Worm (Caenorhabditis elegans) whole organism, L1 larva: ENCODE measurements around the gene F46G11.6.
A peak's percentile ranks its signal among the peaks of the same experiment; 100 is the strongest.

ENCODE experiments used
- Y116A8C.19 ChIP-seq: sonication (generic microtip); optimal IDR thresholded peaks from 2 replicates; lab custom pipeline; 2016; ENCODE audit warnings: missing compliant biosample characterization, missing genetic modification characterization, borderline replicate concordance
- aha-1 ChIP-seq: fragments of 150-350 bp; optimal IDR thresholded peaks from 2 replicates; lab custom pipeline; 2014; ENCODE audit warnings: missing biosample characterization, missing genetic modification characterization
- ama-1 ChIP-seq: fragments of 150-350 bp; optimal IDR thresholded peaks from 2 replicates; lab custom pipeline; 2014
- blmp-1 ChIP-seq: fragments of 150-350 bp; optimal IDR thresholded peaks from 2 replicates; lab custom pipeline; 2014; ENCODE audit warnings: missing biosample characterization, missing genetic modification characterization
- ceh-63 ChIP-seq: fragments of 200-800 bp; sonication (Bioruptor generic); optimal IDR thresholded peaks from 2 replicates; lab custom pipeline; 2018; ENCODE audit warnings: mild to moderate bottlenecking, missing genetic modification characterization, missing compliant biosample characterization
- ceh-8 ChIP-seq: fragments of 200-800 bp; sonication (Bioruptor generic); optimal IDR thresholded peaks from 2 replicates; lab custom pipeline; 2018; ENCODE audit warnings: mild to moderate bottlenecking, missing genetic modification characterization, moderate library complexity, missing compliant biosample characterization
- ceh-90 ChIP-seq: sonication (generic microtip); optimal IDR thresholded peaks from 2 replicates; lab custom pipeline; 2016; ENCODE audit warnings: missing genetic modification characterization, missing compliant biosample characterization
- ces-1 ChIP-seq: fragments of 150-350 bp; optimal IDR thresholded peaks from 2 replicates; lab custom pipeline; 2014; ENCODE audit warnings: missing biosample characterization, missing genetic modification reagents, missing genetic modification characterization
- dsc-1 ChIP-seq: sonication (generic microtip); optimal IDR thresholded peaks from 2 replicates; lab custom pipeline; 2016; ENCODE audit warnings: mild to moderate bottlenecking, missing genetic modification characterization, missing compliant biosample characterization
- efl-1 ChIP-seq, 4 experiments: fragments of 150-350 bp; optimal IDR thresholded peaks in 3 of 4; peaks in 1 of 4; 1 replicate in 1 of 4; 2 replicates in 3 of 4; lab custom pipeline; 2014; ENCODE audit warnings: missing biosample characterization in 2 of 4, missing genetic modification characterization in 2 of 4, missing genetic modification reagents in 2 of 4
- efl-3 ChIP-seq: fragments of 200-800 bp; sonication (Bioruptor generic); optimal IDR thresholded peaks from 2 replicates; lab custom pipeline; 2018; ENCODE audit warnings: mild to moderate bottlenecking, missing genetic modification characterization, missing compliant biosample characterization
- egl-27 ChIP-seq, 2 experiments: fragments of 150-350 bp in 1 of 2; sonication (generic microtip); optimal IDR thresholded peaks; 3 replicates each; lab custom pipeline; 2017 to 2018; ENCODE audit warnings: missing biosample characterization in 2 of 2, missing genetic modification characterization in 2 of 2, missing genetic modification reagents in 2 of 2
- elt-3 ChIP-seq, 6 experiments: fragments of 150-350 bp in 1 of 6; sonication (generic microtip); optimal IDR thresholded peaks; 2 replicates each; lab custom pipeline; 2017 to 2018; ENCODE audit warnings: missing biosample characterization in 6 of 6, missing genetic modification characterization in 6 of 6, inconsistent platforms in 1 of 6
- fkh-8 ChIP-seq: sonication (generic microtip); optimal IDR thresholded peaks from 2 replicates; lab custom pipeline; 2016; ENCODE audit warnings: mild to moderate bottlenecking, missing genetic modification characterization, missing compliant biosample characterization
- fos-1 ChIP-seq: fragments of 150-350 bp; optimal IDR thresholded peaks from 2 replicates; lab custom pipeline; 2014; ENCODE audit warnings: missing biosample characterization, missing genetic modification characterization
- hlh-17 ChIP-seq: fragments of 200-800 bp; sonication (Bioruptor generic); optimal IDR thresholded peaks from 2 replicates; lab custom pipeline; 2018; ENCODE audit warnings: missing genetic modification characterization, mild to moderate bottlenecking, missing compliant biosample characterization, moderate library complexity, borderline replicate concordance
- hlh-4 ChIP-seq: sonication (generic microtip); optimal IDR thresholded peaks from 2 replicates; lab custom pipeline; 2016; ENCODE audit warnings: mild to moderate bottlenecking, missing genetic modification characterization, missing compliant biosample characterization
- irx-1 ChIP-seq: sonication (generic microtip); optimal IDR thresholded peaks from 2 replicates; lab custom pipeline; 2016; ENCODE audit warnings: missing genetic modification characterization, missing compliant biosample characterization
- isw-1 ChIP-seq: fragments of 200-800 bp; sonication (Bioruptor generic); IDR thresholded peaks from 2 replicates; pipeline ENCODE4 v1.3.6; 2022; ENCODE audit warnings: missing genetic modification characterization, missing compliant biosample characterization
- jun-1 ChIP-seq: fragments of 150-350 bp; optimal IDR thresholded peaks from 2 replicates; lab custom pipeline; 2014; ENCODE audit warnings: missing biosample characterization, missing genetic modification reagents, missing genetic modification characterization
- lin-14 ChIP-seq: fragments of 200-800 bp; sonication (Bioruptor generic); optimal IDR thresholded peaks from 2 replicates; lab custom pipeline; 2018; ENCODE audit warnings: mild to moderate bottlenecking, missing genetic modification characterization, moderate library complexity, missing compliant biosample characterization
- lin-39 ChIP-seq: fragments of 150-350 bp; optimal IDR thresholded peaks from 2 replicates; lab custom pipeline; 2014; ENCODE audit warnings: missing biosample characterization, missing genetic modification reagents, missing genetic modification characterization
- lir-3 ChIP-seq: sonication (generic microtip); optimal IDR thresholded peaks from 2 replicates; lab custom pipeline; 2016; ENCODE audit warnings: mild to moderate bottlenecking, missing genetic modification characterization, moderate library complexity, missing compliant biosample characterization; ENCODE audit not compliant: poor library complexity
- mef-2 ChIP-seq: fragments of 150-350 bp; optimal IDR thresholded peaks from 2 replicates; lab custom pipeline; 2014; ENCODE audit warnings: missing biosample characterization, missing genetic modification characterization
- mep-1 ChIP-seq: fragments of 150-350 bp; optimal IDR thresholded peaks from 2 replicates; lab custom pipeline; 2014; ENCODE audit warnings: missing biosample characterization, missing genetic modification characterization
- nhr-11 ChIP-seq: fragments of 150-350 bp; optimal IDR thresholded peaks from 2 replicates; lab custom pipeline; 2014; ENCODE audit warnings: missing biosample characterization, missing genetic modification characterization
- nhr-19 ChIP-seq: fragments of 200-800 bp; sonication (Bioruptor generic); conservative IDR thresholded peaks from 2 replicates; pipeline ENCODE4 v1.3.6; 2022; ENCODE audit warnings: missing genetic modification characterization, missing compliant biosample characterization
- nhr-20 ChIP-seq: sonication (generic microtip); optimal IDR thresholded peaks from 2 replicates; lab custom pipeline; 2016; ENCODE audit warnings: mild to moderate bottlenecking, missing genetic modification characterization, missing compliant biosample characterization
- nhr-237 ChIP-seq: fragments of 150-350 bp; optimal IDR thresholded peaks from 2 replicates; lab custom pipeline; 2014; ENCODE audit warnings: missing biosample characterization, missing genetic modification characterization
- nhr-47 ChIP-seq: sonication (generic microtip); optimal IDR thresholded peaks from 2 replicates; lab custom pipeline; 2016; ENCODE audit warnings: mild to moderate bottlenecking, missing genetic modification characterization, moderate library complexity, missing compliant biosample characterization
- nhr-71 ChIP-seq: sonication (generic microtip); optimal IDR thresholded peaks from 2 replicates; lab custom pipeline; 2016; ENCODE audit warnings: mild to moderate bottlenecking, missing genetic modification characterization, moderate library complexity, missing compliant biosample characterization
- rnt-1 ChIP-seq: sonication (generic microtip); optimal IDR thresholded peaks from 2 replicates; lab custom pipeline; 2016; ENCODE audit warnings: mild to moderate bottlenecking, missing genetic modification characterization, moderate library complexity, missing compliant biosample characterization
- swsn-7 ChIP-seq: sonication (generic microtip); optimal IDR thresholded peaks from 2 replicates; lab custom pipeline; 2016; ENCODE audit warnings: missing genetic modification characterization, missing compliant biosample characterization
- vab-15 ChIP-seq: sonication (generic microtip); optimal IDR thresholded peaks from 2 replicates; lab custom pipeline; 2017; ENCODE audit warnings: missing genotype, mild to moderate bottlenecking, missing genetic modification characterization, missing compliant biosample characterization
- xbp-1 ChIP-seq: sonication (generic microtip); optimal IDR thresholded peaks from 2 replicates; lab custom pipeline; 2016; ENCODE audit warnings: missing genetic modification characterization, missing compliant biosample characterization
- zag-1 ChIP-seq: fragments of 150-350 bp; optimal IDR thresholded peaks from 2 replicates; lab custom pipeline; 2014; ENCODE audit warnings: missing biosample characterization, missing genetic modification characterization
- ztf-11 ChIP-seq, 2 experiments: sonication (generic microtip); optimal IDR thresholded peaks; 2 replicates each; lab custom pipeline; 2016 to 2017; ENCODE audit warnings: missing genetic modification characterization in 2 of 2, missing biosample characterization in 1 of 2, missing compliant biosample characterization in 1 of 2
- ztf-4 ChIP-seq: fragments of 150-350 bp; optimal IDR thresholded peaks from 2 replicates; lab custom pipeline; 2014; ENCODE audit warnings: missing biosample characterization, missing genetic modification characterization

F46G11.6 gene

DNA sequence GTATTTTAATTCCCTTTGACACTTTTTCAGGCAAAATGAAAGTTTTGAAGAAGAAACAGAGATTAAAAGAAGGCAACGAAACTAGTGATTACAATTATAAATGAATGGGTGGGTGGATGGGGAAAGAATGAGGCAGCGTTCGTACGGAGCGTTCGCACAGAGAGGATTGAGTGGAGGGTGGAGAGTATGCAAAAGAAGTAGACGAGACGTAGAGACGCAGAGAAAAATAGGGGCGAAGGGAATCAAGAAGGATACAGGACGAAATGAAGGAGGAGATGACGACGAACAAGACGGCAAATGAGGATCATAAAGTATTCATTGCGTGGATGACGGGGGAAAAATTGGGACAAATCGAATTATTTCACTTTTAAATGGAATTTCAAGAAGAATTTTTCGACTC is 21.6 kb upstream of the F46G11.6 start:
- no peak for TF ChIP-seq swsn-7
- TF ChIP-seq mep-1 (tag; lab: Kevin White, UChicago) = peak; percentile 49
- TF ChIP-seq xbp-1 (tag; lab: Kevin White, UChicago) = no peak
- no peak for TF ChIP-seq lin-39 (tag; lab: Kevin White, UChicago)
- TF ChIP-seq nhr-11 (tag; lab: Kevin White, UChicago) = no peak
- no peak for TF ChIP-seq ces-1 (GFP tag; lab: Kevin White, UChicago)
- TF ChIP-seq hlh-4 (tag; lab: Kevin White, UChicago) = no peak
- no peak for TF ChIP-seq egl-27 (tag; optimal IDR thresholded peaks at IDR 0.05; lab: Kevin White, UChicago)
- TF ChIP-seq lin-14 = peak; percentile 49
- peak; percentile 18 for TF ChIP-seq blmp-1 (tag; lab: Kevin White, UChicago)
- TF ChIP-seq jun-1 (tag; lab: Kevin White, UChicago) = no peak
- no peak for TF ChIP-seq ama-1 (lab: Kevin White, UChicago)
- no peak for TF ChIP-seq ceh-8 (GFP tag; lab: Kevin White, UChicago)
- TF ChIP-seq Y116A8C.19 = no peak
- no peak for TF ChIP-seq mef-2
- TF ChIP-seq vab-15 (tag; lab: Kevin White, UChicago) = no peak
- TF ChIP-seq dsc-1 (tag; lab: Kevin White, UChicago) = peak; percentile 53

DNA sequence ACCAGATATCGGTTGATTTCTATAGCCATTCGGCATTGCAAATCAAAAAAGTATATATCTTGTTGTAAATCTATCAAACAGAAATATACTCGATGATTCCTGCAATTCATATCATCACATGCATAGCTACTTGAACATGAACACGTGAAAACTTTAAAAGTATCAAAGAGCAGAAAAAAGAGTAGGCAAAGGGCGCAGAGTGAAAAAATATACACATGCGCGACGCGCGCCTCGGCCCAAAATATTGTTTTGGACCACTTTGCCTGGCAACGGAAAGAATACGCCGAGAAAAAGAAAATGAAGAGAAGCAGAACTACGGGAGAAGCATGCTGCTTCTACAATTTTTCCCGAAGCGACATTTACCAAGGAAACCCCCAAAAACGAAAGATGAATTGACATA is 15.6 kb upstream of the F46G11.6 start, which contains the start of gene C54H2.4:
Gene C54H2.4, minus strand, starts transcription at position 101 of the 400 bp plus-strand sequence.
- no peak for TF ChIP-seq rnt-1 (tag; lab: Kevin White, UChicago)
- TF ChIP-seq nhr-20 (tag; lab: Kevin White, UChicago) = no peak
- no peak for TF ChIP-seq nhr-11 (tag; lab: Kevin White, UChicago)
- peak; percentile 7 for TF ChIP-seq fkh-8 (tag; lab: Kevin White, UChicago)
- TF ChIP-seq hlh-4 (tag; lab: Kevin White, UChicago) = no peak

DNA sequence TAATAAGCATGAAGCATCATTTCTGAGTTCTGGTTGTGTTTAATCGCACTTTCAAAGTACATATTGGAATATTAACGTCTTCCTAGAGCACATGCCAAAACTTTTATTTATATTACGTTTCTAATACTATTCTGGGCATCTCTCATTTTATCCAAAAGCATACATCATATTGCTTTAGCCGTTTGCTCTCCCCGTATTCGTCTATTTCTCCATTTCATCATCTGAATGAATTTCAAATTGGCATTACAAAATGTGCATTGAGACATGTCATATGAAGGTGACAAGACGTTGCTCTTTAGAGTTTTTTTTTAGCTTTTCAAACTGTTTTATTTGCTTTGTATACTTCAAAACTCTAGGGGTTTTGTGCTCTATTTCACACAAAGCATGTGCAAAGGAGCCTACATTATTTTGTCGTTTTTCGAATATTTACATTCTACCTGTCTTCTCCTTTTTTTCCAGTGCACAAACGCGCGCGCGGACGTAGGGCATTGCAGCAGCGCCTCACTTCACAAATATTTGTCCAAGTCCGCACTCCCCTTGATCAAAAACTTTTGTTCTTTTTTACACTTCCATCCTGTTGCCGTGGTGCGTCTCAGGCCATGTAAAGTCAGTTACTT is 13.6 kb upstream of the F46G11.6 start:
- TF ChIP-seq ztf-11 (tag; optimal IDR thresholded peaks at IDR 0.05; lab: Kevin White, UChicago) (no peak), jun-1 (tag; lab: Kevin White, UChicago) (peak; percentile 19), ceh-63 (peak; percentile 70)

DNA sequence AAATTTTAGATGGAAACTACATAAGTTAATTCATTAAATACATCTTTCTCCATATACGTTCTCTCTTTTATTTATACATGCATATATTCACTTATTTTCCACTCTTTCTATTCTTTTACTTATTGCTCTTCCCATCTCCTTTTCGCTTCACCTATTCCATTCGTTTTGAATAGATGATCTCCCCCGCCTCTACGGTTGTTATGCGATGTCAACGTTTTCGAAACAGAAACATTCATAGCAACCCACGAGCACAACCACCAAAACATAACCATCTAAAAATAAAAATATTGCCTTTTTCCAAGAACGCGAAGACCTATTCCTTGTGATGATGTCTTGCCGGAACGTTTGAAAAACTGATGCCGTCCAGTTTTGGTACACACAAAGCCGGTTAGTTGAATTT is 12.8 kb upstream of the F46G11.6 start, which contains the start of gene sym-3:
Gene sym-3, plus strand, starts transcription at position 301 of the 400 bp plus-strand sequence.
- TF ChIP-seq nhr-20 (tag; lab: Kevin White, UChicago) = no peak
- TF ChIP-seq aha-1 (tag; lab: Kevin White, UChicago) = no peak
- no peak for TF ChIP-seq fkh-8 (tag; lab: Kevin White, UChicago)
- TF ChIP-seq isw-1 (GFP tag; lab: Robert Waterston, UW) = no peak
- no peak for TF ChIP-seq ztf-4
- TF ChIP-seq irx-1 (tag; lab: Kevin White, UChicago) = no peak
- no peak for TF ChIP-seq lir-3 (tag; lab: Kevin White, UChicago)
- no peak for TF ChIP-seq efl-3
- no peak for TF ChIP-seq nhr-237 (tag; lab: Kevin White, UChicago)
- no peak for TF ChIP-seq efl-1 (optimal IDR thresholded peaks at IDR 0.05; lab: Kevin White, UChicago)
- TF ChIP-seq efl-1 (GFP tag; optimal IDR thresholded peaks at IDR 0.05 in 1 of 2; lab: Kevin White, UChicago) = no peak
- no peak for TF ChIP-seq elt-3 (tag; optimal IDR thresholded peaks at IDR 0.05; lab: Kevin White, UChicago)
- TF ChIP-seq nhr-19 (GFP tag; lab: Robert Waterston, UW) = no peak
- no peak for TF ChIP-seq jun-1 (tag; lab: Kevin White, UChicago)
- TF ChIP-seq nhr-47 = no peak
- no peak for TF ChIP-seq hlh-4 (tag; lab: Kevin White, UChicago)
- TF ChIP-seq fos-1 (tag; lab: Kevin White, UChicago) = no peak
- no peak for TF ChIP-seq nhr-71
- TF ChIP-seq ceh-90 (tag; lab: Kevin White, UChicago) = no peak
- TF ChIP-seq zag-1 (tag; lab: Kevin White, UChicago) = no peak
- TF ChIP-seq hlh-17 = no peak
